Fruit fly (Drosophila melanogaster) Kc167 (cell line): ENCODE data around the gene CG31460.

Source experiments
- Myc ChIP-seq: fragments of >200 bp; optimal IDR thresholded peaks from 2 replicates; lab custom pipeline; 2017; ENCODE audit warnings: missing external identifiers
- Sin3A ChIP-seq: fragments of >200 bp; optimal IDR thresholded peaks from 2 replicates; lab custom pipeline; 2018; ENCODE audit warnings: missing external identifiers
- h ChIP-seq: fragments of >200 bp; optimal IDR thresholded peaks from 3 replicates; lab custom pipeline; 2018; ENCODE audit warnings: missing external identifiers
- insv ChIP-seq: fragments of >200 bp; optimal IDR thresholded peaks from 3 replicates; lab custom pipeline; 2018; ENCODE audit warnings: missing external identifiers
- psq ChIP-seq: fragments of >200 bp; optimal IDR thresholded peaks from 2 replicates; lab custom pipeline; 2017; ENCODE audit warnings: missing external identifiers
- ttk ChIP-seq: sonication (Bioruptor generic); optimal IDR thresholded peaks from 2 replicates; lab custom pipeline; 2017; ENCODE audit warnings: missing external identifiers

Gene CG31460

dm6 chr3R:8562484-8562886 lies at the start of gene CG31460, which contains the start of gene mRpS18A:
TSS of gene CG31460 (plus strand) at chr3R:8562673.
TSS of gene mRpS18A (minus strand) at chr3R:8562593.
- no peak for TF ChIP-seq ttk (lab: Kevin White, UChicago)
- no peak for TF ChIP-seq psq (lab: Kevin White, UChicago)
- no peak for TF ChIP-seq Myc (lab: Kevin White, UChicago)
- no peak for TF ChIP-seq insv (lab: Kevin White, UChicago)
- TF ChIP-seq h (lab: Kevin White, UChicago), result no peak
- peak; percentile 74 for TF ChIP-seq Sin3A (lab: Kevin White, UChicago)

DNA sequence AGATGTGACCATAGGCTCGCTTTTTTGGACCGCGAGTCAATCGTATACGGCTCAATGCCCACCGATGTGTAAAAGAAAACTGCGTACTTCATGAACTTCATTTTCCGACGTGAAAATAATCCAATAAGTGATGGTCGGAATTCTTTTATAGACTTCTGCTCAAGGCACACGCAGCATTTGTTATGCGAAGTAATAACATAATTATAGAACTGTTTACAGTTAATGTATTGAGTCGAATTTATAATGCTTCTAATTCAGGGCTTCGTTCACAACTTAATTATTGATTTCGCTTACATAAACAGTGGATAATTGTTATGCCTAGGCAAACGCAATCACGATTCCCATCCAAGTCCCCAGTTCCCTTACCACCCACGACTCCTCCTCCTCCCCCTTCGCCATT lies 49.6 kb upstream of the CG31460 start, which contains the start of gene Or85c:
Gene Or85c (minus strand): TSS at position 101 of the 400 bp plus-strand sequence.
- TF ChIP-seq insv (lab: Kevin White, UChicago), result no peak
- TF ChIP-seq Myc (lab: Kevin White, UChicago), result no peak
- no peak for TF ChIP-seq ttk (lab: Kevin White, UChicago)
- no peak for TF ChIP-seq h (lab: Kevin White, UChicago)
- no peak for TF ChIP-seq psq (lab: Kevin White, UChicago)
- TF ChIP-seq Sin3A (lab: Kevin White, UChicago), result no peak

DNA sequence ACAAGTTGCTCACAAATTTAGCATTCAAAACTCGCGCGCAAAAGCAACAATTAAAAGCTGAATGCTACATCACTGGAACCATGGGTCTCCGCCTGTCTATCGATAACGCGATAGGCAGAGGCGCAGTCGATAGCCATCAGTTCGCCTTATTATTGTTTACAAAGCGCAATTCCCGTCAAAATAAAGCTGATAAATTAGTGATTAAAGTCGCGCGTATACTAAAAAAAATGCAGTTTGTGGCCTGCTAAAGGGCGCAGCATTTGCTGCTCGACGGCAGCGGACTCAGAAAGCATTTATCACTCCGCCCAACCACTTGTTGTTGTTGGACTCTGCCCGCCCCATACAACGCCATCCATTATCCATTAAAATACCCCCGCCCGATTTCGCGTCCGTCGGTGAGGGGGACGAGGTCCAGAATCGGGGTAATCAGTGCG lies 44.7 kb upstream of the CG31460 start, which contains the start of gene CG11737:
Gene CG11737 (plus strand): TSS at position 117 of the 434 bp plus-strand sequence.
- no peak for TF ChIP-seq Sin3A (lab: Kevin White, UChicago)
- TF ChIP-seq insv (lab: Kevin White, UChicago), result no peak

dm6 chr3R:8518565-8519154 lies 43.8 kb upstream of the CG31460 start:
- TF ChIP-seq insv (lab: Kevin White, UChicago) (no peak), h (lab: Kevin White, UChicago) (no peak), Sin3A (lab: Kevin White, UChicago) (no peak), psq (lab: Kevin White, UChicago) (no peak), ttk (lab: Kevin White, UChicago) (no peak), Myc (lab: Kevin White, UChicago) (no peak)

DNA sequence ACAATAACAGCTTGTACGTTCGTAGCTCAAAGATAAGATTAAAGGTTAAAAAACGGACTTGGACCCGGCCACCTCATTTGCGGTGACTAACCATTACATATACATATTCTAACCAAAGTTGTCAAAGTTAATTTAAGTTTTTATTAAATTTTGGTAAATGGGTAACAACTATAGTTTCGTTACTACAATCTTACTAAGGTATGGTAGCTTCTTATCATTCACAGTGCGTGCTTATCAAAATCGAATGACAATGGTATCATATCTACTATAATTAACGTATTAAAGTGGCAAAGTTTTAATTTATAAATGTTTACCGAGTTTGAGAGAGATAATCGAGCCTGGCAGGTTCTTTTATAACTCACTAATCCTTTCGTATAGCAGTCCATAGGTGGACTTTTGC lies 43.3 kb upstream of the CG31460 start:
- TF ChIP-seq Sin3A (lab: Kevin White, UChicago), result no peak
- no peak for TF ChIP-seq psq (lab: Kevin White, UChicago)
- no peak for TF ChIP-seq ttk (lab: Kevin White, UChicago)
- TF ChIP-seq Myc (lab: Kevin White, UChicago), result no peak

DNA sequence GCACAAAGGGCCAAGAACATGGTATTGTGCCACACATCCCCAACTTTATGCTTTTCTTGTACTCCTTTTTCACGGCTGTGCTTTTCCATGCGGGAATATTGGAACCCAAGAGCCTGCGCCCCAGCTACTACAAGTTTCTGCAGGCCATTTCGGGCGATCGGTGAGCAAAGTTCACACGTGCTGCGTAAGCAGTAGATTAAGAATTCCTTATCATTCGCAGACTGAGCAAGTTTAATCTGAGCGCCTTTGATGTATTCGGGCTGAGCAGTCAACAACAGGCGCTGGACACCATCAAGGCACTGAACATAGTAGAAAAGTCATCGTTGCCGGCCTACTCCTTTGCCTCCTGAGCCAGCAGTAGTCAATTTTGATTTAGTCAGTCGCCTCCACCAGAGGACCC lies 41.7 kb upstream of the CG31460 start:
- no peak for TF ChIP-seq psq (lab: Kevin White, UChicago)
- no peak for TF ChIP-seq insv (lab: Kevin White, UChicago)
- no peak for TF ChIP-seq h (lab: Kevin White, UChicago)
- TF ChIP-seq Sin3A (lab: Kevin White, UChicago), result no peak
- no peak for TF ChIP-seq Myc (lab: Kevin White, UChicago)
- no peak for TF ChIP-seq ttk (lab: Kevin White, UChicago)

dm6 chr3R:8521499-8521898 lies 41.0 kb upstream of the CG31460 start, which contains the start of gene CG31454:
TSS of gene CG31454 (plus strand) at chr3R:8521658.
- TF ChIP-seq Sin3A (lab: Kevin White, UChicago), result no peak
- TF ChIP-seq Myc (lab: Kevin White, UChicago), result no peak
- no peak for TF ChIP-seq psq (lab: Kevin White, UChicago)
- no peak for TF ChIP-seq h (lab: Kevin White, UChicago)
- no peak for TF ChIP-seq insv (lab: Kevin White, UChicago)
- no peak for TF ChIP-seq ttk (lab: Kevin White, UChicago)

DNA sequence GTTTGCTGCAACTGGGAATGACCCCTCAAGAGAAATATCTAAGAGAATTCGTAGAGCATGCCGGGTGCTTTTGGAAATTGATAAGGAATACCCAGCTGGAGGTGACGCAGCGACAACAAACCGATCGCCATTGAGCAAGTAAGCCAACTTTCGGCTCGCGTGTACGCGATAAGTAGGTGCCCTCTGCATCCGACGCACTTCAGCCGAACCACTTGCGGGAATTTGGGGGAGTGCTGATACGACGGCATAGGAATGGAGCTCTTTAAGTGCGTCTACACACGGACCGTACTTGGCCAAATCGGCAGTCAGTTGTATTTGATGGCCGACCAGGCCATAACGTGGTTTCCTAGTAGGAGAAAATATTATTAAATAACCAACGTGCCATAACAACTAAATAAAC lies 38.8 kb upstream of the CG31460 start, which contains the start of gene CG31259:
Gene CG31259 (plus strand): TSS at position 277 of the 400 bp plus-strand sequence.
- no peak for TF ChIP-seq insv (lab: Kevin White, UChicago)
- no peak for TF ChIP-seq h (lab: Kevin White, UChicago)

- no peak for TF ChIP-seq psq (lab: Kevin White, UChicago)
- no peak for TF ChIP-seq h (lab: Kevin White, UChicago)
- TF ChIP-seq ttk (lab: Kevin White, UChicago), result no peak
- no peak for TF ChIP-seq Myc (lab: Kevin White, UChicago)
- no peak for TF ChIP-seq insv (lab: Kevin White, UChicago)
- TF ChIP-seq Sin3A (lab: Kevin White, UChicago), result no peak
Observed at dm6 chr3R:8524277-8524676, 38.2 kb upstream of the CG31460 start.

DNA sequence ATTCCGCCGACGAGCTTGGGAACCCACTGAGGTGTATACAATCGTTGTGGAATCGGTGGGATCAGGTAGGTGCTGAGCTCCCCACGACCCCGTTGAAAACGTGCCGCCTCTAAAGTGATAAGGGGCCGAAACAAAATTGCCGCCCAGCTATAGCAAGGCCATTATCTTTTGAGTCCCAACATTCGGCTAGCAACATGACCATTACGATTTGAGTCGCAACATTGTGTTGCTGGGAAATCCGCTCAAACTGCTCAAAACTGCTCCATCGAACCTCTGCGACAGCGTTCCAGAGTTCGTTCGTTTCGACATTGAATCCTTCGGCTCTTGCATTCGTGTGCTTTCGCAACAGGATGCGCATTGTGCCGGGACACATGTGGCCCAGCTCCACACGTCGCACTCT lies 33.6 kb upstream of the CG31460 start, which contains the start of gene CG11741:
Gene CG11741 (minus strand): TSS at position 16 of the 400 bp plus-strand sequence.
- TF ChIP-seq psq (lab: Kevin White, UChicago), result no peak
- TF ChIP-seq insv (lab: Kevin White, UChicago), result no peak
- TF ChIP-seq Myc (lab: Kevin White, UChicago), result no peak
- TF ChIP-seq ttk (lab: Kevin White, UChicago), result no peak
- no peak for TF ChIP-seq h (lab: Kevin White, UChicago)
- no peak for TF ChIP-seq Sin3A (lab: Kevin White, UChicago)

DNA sequence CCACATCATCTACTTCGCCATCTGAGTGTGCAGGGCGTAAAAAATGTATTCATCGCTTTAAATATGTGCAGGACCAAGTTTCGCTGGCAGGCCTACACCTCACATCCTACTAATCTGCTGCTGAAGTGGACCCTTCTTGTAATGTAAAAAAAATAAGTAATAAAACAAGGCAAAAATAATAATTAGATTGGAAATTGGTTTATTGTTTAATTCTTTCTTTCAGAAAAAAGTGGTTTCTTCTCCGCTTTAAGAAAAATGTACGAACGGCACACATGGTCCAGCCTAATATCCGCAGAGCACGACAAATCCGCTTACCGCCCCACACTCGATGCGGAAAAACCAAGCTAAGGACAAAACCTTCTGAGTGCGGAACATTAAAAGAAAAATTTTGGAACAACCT lies 16.6 kb upstream of the CG31460 start:
- TF ChIP-seq h (lab: Kevin White, UChicago), result no peak

dm6 chr3R:8552308-8552707 lies 10.2 kb upstream of the CG31460 start, which contains the start of gene Or85d:
TSS of gene Or85d (plus strand) at chr3R:8552608.
- no peak for TF ChIP-seq psq (lab: Kevin White, UChicago)
- no peak for TF ChIP-seq Myc (lab: Kevin White, UChicago)
- no peak for TF ChIP-seq Sin3A (lab: Kevin White, UChicago)
- TF ChIP-seq insv (lab: Kevin White, UChicago), result no peak
- TF ChIP-seq h (lab: Kevin White, UChicago), result no peak
- TF ChIP-seq ttk (lab: Kevin White, UChicago), result no peak
